Worm (Caenorhabditis elegans) whole organism, L1 larva: Measurements from ENCODE around the gene F26F12.2.

Experiments
- C04F5.9 ChIP-seq: sonication (generic microtip); optimal IDR thresholded peaks from 2 replicates; lab custom pipeline; 2016; ENCODE audit warnings: missing genetic modification characterization, missing compliant biosample characterization
- C16A3.4 ChIP-seq: fragments of 150-350 bp; optimal IDR thresholded peaks from 2 replicates; lab custom pipeline; 2014; ENCODE audit warnings: missing biosample characterization, missing genetic modification characterization
- blmp-1 ChIP-seq: fragments of 150-350 bp; optimal IDR thresholded peaks from 2 replicates; lab custom pipeline; 2014; ENCODE audit warnings: missing biosample characterization, missing genetic modification characterization
- ceh-63 ChIP-seq: fragments of 200-800 bp; sonication (Bioruptor generic); optimal IDR thresholded peaks from 2 replicates; lab custom pipeline; 2018; ENCODE audit warnings: mild to moderate bottlenecking, missing genetic modification characterization, missing compliant biosample characterization
- ceh-82 ChIP-seq, 3 experiments: fragments of 150-350 bp in 1 of 3; sonication (generic microtip) in 2 of 3; optimal IDR thresholded peaks; 2 replicates each; lab custom pipeline; 2014 to 2017; ENCODE audit warnings: missing biosample characterization in 3 of 3, missing genetic modification characterization in 3 of 3
- ces-1 ChIP-seq: fragments of 150-350 bp; optimal IDR thresholded peaks from 2 replicates; lab custom pipeline; 2014; ENCODE audit warnings: missing biosample characterization, missing genetic modification reagents, missing genetic modification characterization
- dsc-1 ChIP-seq: sonication (generic microtip); optimal IDR thresholded peaks from 2 replicates; lab custom pipeline; 2016; ENCODE audit warnings: mild to moderate bottlenecking, missing genetic modification characterization, missing compliant biosample characterization
- efl-1 ChIP-seq, 4 experiments: fragments of 150-350 bp; optimal IDR thresholded peaks in 3 of 4; peaks in 1 of 4; 1 replicate in 1 of 4; 2 replicates in 3 of 4; lab custom pipeline; 2014; ENCODE audit warnings: missing biosample characterization in 2 of 4, missing genetic modification characterization in 2 of 4, missing genetic modification reagents in 2 of 4
- efl-3 ChIP-seq: fragments of 200-800 bp; sonication (Bioruptor generic); optimal IDR thresholded peaks from 2 replicates; lab custom pipeline; 2018; ENCODE audit warnings: mild to moderate bottlenecking, missing genetic modification characterization, missing compliant biosample characterization
- elt-2 ChIP-seq: sonication (generic microtip); optimal IDR thresholded peaks from 2 replicates; lab custom pipeline; 2016; ENCODE audit warnings: missing genetic modification characterization, mild to moderate bottlenecking, inconsistent platforms, missing compliant biosample characterization, missing genetic modification reagents
- fkh-4 ChIP-seq: sonication (generic microtip); optimal IDR thresholded peaks from 2 replicates; lab custom pipeline; 2016; ENCODE audit warnings: missing compliant biosample characterization, missing genetic modification characterization, borderline replicate concordance
- fkh-8 ChIP-seq: sonication (generic microtip); optimal IDR thresholded peaks from 2 replicates; lab custom pipeline; 2016; ENCODE audit warnings: mild to moderate bottlenecking, missing genetic modification characterization, missing compliant biosample characterization
- hpl-2 ChIP-seq: fragments of 150-350 bp; optimal IDR thresholded peaks from 2 replicates; lab custom pipeline; 2014; ENCODE audit warnings: missing biosample characterization, missing genetic modification reagents, missing genetic modification characterization
- irx-1 ChIP-seq: sonication (generic microtip); optimal IDR thresholded peaks from 2 replicates; lab custom pipeline; 2016; ENCODE audit warnings: missing genetic modification characterization, missing compliant biosample characterization
- isw-1 ChIP-seq: fragments of 200-800 bp; sonication (Bioruptor generic); IDR thresholded peaks from 2 replicates; pipeline ENCODE4 v1.3.6; 2022; ENCODE audit warnings: missing genetic modification characterization, missing compliant biosample characterization
- jun-1 ChIP-seq: fragments of 150-350 bp; optimal IDR thresholded peaks from 2 replicates; lab custom pipeline; 2014; ENCODE audit warnings: missing biosample characterization, missing genetic modification reagents, missing genetic modification characterization
- lin-14 ChIP-seq: fragments of 200-800 bp; sonication (Bioruptor generic); optimal IDR thresholded peaks from 2 replicates; lab custom pipeline; 2018; ENCODE audit warnings: mild to moderate bottlenecking, missing genetic modification characterization, moderate library complexity, missing compliant biosample characterization
- lir-3 ChIP-seq: sonication (generic microtip); optimal IDR thresholded peaks from 2 replicates; lab custom pipeline; 2016; ENCODE audit warnings: mild to moderate bottlenecking, missing genetic modification characterization, moderate library complexity, missing compliant biosample characterization; ENCODE audit not compliant: poor library complexity
- lsy-2 ChIP-seq, 2 experiments: fragments of 150-350 bp; optimal IDR thresholded peaks; 2 replicates each; lab custom pipeline; 2014; ENCODE audit warnings: missing biosample characterization in 2 of 2, missing genetic modification characterization in 2 of 2
- mab-9 ChIP-seq: fragments of 200-800 bp; sonication (Bioruptor generic); IDR thresholded peaks from 2 replicates; pipeline ENCODE4 v1.3.6; 2022; ENCODE audit warnings: missing genetic modification reagents, missing genetic modification characterization, missing compliant biosample characterization
- mdl-1 ChIP-seq, 2 experiments: fragments of 150-350 bp; optimal IDR thresholded peaks; 2 replicates each; lab custom pipeline; 2014 to 2017; ENCODE audit warnings: missing biosample characterization in 2 of 2, missing genetic modification characterization in 2 of 2, inconsistent platforms in 1 of 2
- nhr-12 ChIP-seq: sonication (generic microtip); optimal IDR thresholded peaks from 2 replicates; lab custom pipeline; 2017; ENCODE audit warnings: missing biosample characterization, missing genetic modification characterization
- nhr-19 ChIP-seq: fragments of 200-800 bp; sonication (Bioruptor generic); conservative IDR thresholded peaks from 2 replicates; pipeline ENCODE4 v1.3.6; 2022; ENCODE audit warnings: missing genetic modification characterization, missing compliant biosample characterization
- nhr-20 ChIP-seq: sonication (generic microtip); optimal IDR thresholded peaks from 2 replicates; lab custom pipeline; 2016; ENCODE audit warnings: mild to moderate bottlenecking, missing genetic modification characterization, missing compliant biosample characterization
- nhr-28 ChIP-seq: fragments of 150-350 bp; optimal IDR thresholded peaks from 2 replicates; lab custom pipeline; 2014; ENCODE audit warnings: missing biosample characterization, missing genetic modification characterization
- nhr-47 ChIP-seq: sonication (generic microtip); optimal IDR thresholded peaks from 2 replicates; lab custom pipeline; 2016; ENCODE audit warnings: mild to moderate bottlenecking, missing genetic modification characterization, moderate library complexity, missing compliant biosample characterization
- nhr-71 ChIP-seq: sonication (generic microtip); optimal IDR thresholded peaks from 2 replicates; lab custom pipeline; 2016; ENCODE audit warnings: mild to moderate bottlenecking, missing genetic modification characterization, moderate library complexity, missing compliant biosample characterization
- nhr-77 ChIP-seq: fragments of 150-350 bp; optimal IDR thresholded peaks from 2 replicates; lab custom pipeline; 2014; ENCODE audit warnings: missing biosample characterization, missing genetic modification characterization
- nhr-85 ChIP-seq: sonication (generic microtip); peaks from one replicate; lab custom pipeline; 2016; ENCODE audit warnings: missing genetic modification characterization, inconsistent platforms, missing compliant biosample characterization
- pqm-1 ChIP-seq: sonication (generic microtip); optimal IDR thresholded peaks from 3 replicates; lab custom pipeline; 2017; ENCODE audit warnings: missing biosample characterization, missing genetic modification characterization
- rnt-1 ChIP-seq: sonication (generic microtip); optimal IDR thresholded peaks from 2 replicates; lab custom pipeline; 2016; ENCODE audit warnings: mild to moderate bottlenecking, missing genetic modification characterization, moderate library complexity, missing compliant biosample characterization
- snu-23 ChIP-seq: sonication (generic microtip); optimal IDR thresholded peaks from 2 replicates; lab custom pipeline; 2016; ENCODE audit warnings: missing genetic modification characterization, missing compliant biosample characterization
- sup-37 ChIP-seq: fragments of 200-800 bp; sonication (Bioruptor generic); optimal IDR thresholded peaks from 2 replicates; lab custom pipeline; 2018; ENCODE audit warnings: mild to moderate bottlenecking, missing genetic modification characterization, missing compliant biosample characterization
- swsn-7 ChIP-seq: sonication (generic microtip); optimal IDR thresholded peaks from 2 replicates; lab custom pipeline; 2016; ENCODE audit warnings: missing genetic modification characterization, missing compliant biosample characterization
- tbx-2 ChIP-seq: sonication (generic microtip); optimal IDR thresholded peaks from 2 replicates; lab custom pipeline; 2016; ENCODE audit warnings: missing genetic modification characterization, missing compliant biosample characterization
- unc-130 ChIP-seq: fragments of 150-350 bp; optimal IDR thresholded peaks from 2 replicates; lab custom pipeline; 2017; ENCODE audit warnings: missing biosample characterization, missing genetic modification characterization, inconsistent platforms
- unc-30 ChIP-seq: sonication (generic microtip); optimal IDR thresholded peaks from 2 replicates; lab custom pipeline; 2017; ENCODE audit warnings: missing biosample characterization, missing genetic modification characterization
- unc-62 ChIP-seq: fragments of 150-350 bp; optimal IDR thresholded peaks from 2 replicates; lab custom pipeline; 2014; ENCODE audit warnings: missing biosample characterization, missing genetic modification reagents, missing genetic modification characterization
- unc-98 ChIP-seq: fragments of 200-800 bp; sonication (Bioruptor generic); IDR thresholded peaks from 2 replicates; pipeline ENCODE4 v1.3.6; 2022; ENCODE audit warnings: missing genetic modification characterization, missing compliant biosample characterization
- ztf-11 ChIP-seq, 2 experiments: sonication (generic microtip); optimal IDR thresholded peaks; 2 replicates each; lab custom pipeline; 2016 to 2017; ENCODE audit warnings: missing genetic modification characterization in 2 of 2, missing biosample characterization in 1 of 2, missing compliant biosample characterization in 1 of 2

The F26F12.2 gene

DNA sequence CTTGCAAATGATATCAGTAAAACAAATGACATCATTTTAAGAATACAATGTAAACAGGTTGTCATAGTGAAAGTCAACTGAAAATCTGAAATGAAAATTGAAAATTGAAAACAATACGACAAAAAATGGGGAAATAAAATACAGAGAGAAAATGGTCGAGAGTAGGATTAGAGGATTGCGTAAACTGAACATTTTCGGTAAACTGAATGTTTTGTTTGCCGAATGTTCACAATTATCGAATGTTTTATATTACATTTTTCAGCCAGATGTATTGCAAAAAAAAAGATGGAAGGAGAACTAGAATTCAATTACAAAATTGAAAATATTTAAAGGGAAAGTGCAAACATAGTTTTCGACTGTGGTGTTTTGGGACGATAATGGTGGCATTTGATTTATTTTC, 26.7 kb upstream of the F26F12.2 start, which contains the start of gene F26F12.5:
F26F12.5 (minus strand) TSS at position 101 of the 400 bp plus-strand sequence.
- TF ChIP-seq tbx-2 (tag; lab: Kevin White, UChicago) (no peak), lir-3 (tag; lab: Kevin White, UChicago) (no peak), rnt-1 (tag; lab: Kevin White, UChicago) (no peak)

DNA sequence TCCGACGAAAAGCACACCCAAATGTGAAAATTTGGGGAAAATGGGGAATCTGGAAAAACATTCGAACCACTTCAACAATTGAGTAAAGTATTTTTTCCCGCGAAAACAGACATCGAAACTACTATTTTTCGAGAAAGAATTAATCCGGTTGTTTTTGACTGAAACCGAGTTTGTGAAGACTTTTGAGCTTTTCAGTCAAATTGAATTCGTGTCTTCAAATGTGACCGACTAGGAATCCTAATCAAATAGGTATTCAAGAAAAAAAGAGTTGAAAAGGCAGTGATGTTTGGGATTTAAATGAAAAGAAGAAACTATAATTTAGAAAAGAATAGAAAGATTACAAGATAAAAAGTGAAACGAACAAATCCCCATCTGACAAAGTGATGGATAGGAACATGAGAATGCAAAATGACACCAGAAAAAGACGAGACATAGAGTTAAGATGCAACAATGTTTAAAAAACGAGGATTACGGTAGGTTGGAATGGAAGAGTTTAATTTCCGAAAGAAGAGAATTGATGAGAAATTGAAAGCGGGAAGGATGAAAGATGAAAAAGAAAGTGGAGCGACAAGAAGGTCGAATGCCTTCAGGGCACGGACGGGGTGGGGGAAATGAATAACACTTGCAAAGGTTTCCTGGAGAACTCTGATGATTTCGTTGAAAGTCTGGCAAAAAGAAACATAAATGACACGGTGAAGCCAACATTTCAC, 24.2 kb upstream of the F26F12.2 start, which contains the start of gene F26F12.8:
F26F12.8 (minus strand) TSS at position 51 of the 710 bp plus-strand sequence.
- TF ChIP-seq hpl-2 (GFP tag; lab: Kevin White, UChicago) = no peak
- TF ChIP-seq lin-14 (GFP tag; lab: Kevin White, UChicago) = peak; percentile 4
- TF ChIP-seq nhr-85 (tag; lab: Kevin White, UChicago) = peak; percentile 3
- TF ChIP-seq blmp-1 (tag; lab: Kevin White, UChicago) = peak; percentile 59
- TF ChIP-seq unc-130 (tag; lab: Kevin White, UChicago) = no peak

DNA sequence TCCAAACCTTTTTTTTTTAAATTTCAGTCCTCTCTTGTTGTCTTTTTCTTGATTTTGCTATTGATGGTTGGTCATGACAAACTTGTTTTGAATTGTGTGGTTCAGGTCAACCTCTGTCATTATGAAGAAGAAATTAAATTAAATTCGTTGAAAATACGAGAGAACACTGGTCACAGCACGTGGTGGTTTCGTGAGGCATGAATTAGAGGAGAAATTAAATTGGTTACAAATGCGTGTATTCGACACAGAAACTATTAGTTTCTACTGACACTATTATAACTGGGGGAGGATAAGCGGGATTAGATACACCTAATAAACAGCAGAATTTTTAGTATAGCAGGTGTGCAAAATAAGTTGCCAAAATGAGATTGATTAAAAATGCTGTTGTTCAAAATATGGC, 13.7 kb upstream of the F26F12.2 start:
- TF ChIP-seq jun-1 (tag; lab: Kevin White, UChicago) (no peak), nhr-28 (tag; lab: Kevin White, UChicago) (no peak), dsc-1 (tag; lab: Kevin White, UChicago) (peak; percentile 78), C04F5.9 (tag; lab: Kevin White, UChicago) (no peak), isw-1 (GFP tag; lab: Robert Waterston, UW) (no peak), ztf-11 (tag; optimal IDR thresholded peaks at IDR 0.05; lab: Kevin White, UChicago) (no peak), ces-1 (GFP tag; lab: Kevin White, UChicago) (no peak), fkh-4 (tag; lab: Kevin White, UChicago) (no peak)

DNA sequence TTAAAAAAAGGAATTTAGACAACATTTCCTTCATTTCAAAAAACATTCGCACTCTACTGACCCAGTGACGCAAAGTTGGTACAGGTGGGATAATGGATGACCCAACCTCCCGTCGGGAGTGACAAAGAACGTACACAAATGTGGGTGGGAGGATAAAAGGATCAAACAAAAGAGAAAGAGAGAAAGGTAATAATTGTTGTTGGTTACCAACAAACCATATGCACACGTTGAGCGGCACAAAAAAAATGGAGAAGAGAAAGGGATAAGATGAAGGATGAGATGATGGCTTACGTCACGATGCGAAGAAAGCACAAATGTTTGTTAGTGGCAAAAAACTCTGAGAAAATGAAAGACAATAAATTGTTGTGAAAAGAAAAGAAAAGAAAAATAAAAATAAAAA, 13.2 kb upstream of the F26F12.2 start:
- TF ChIP-seq snu-23 (GFP tag; lab: Kevin White, UChicago) (peak; percentile 38), unc-62 (GFP tag; lab: Kevin White, UChicago) (no peak), nhr-85 (tag; lab: Kevin White, UChicago) (peak; percentile 61), ceh-82 (tag; optimal IDR thresholded peaks at IDR 0.05; lab: Kevin White, UChicago) (no peak), nhr-20 (tag; lab: Kevin White, UChicago) (peak; percentile 36), tbx-2 (tag; lab: Kevin White, UChicago) (peak; percentile 24), lin-14 (GFP tag; lab: Kevin White, UChicago) (peak; percentile 68), rnt-1 (tag; lab: Kevin White, UChicago) (peak; percentile 41), nhr-77 (tag; lab: Kevin White, UChicago) (peak; percentile 26), efl-1 (optimal IDR thresholded peaks at IDR 0.05; lab: Kevin White, UChicago) (peak in 1 of 2 experiments; percentile 2), efl-1 (GFP tag; optimal IDR thresholded peaks at IDR 0.05 in 1 of 2; lab: Kevin White, UChicago) (no peak), unc-130 (tag; lab: Kevin White, UChicago) (peak; percentile 35), sup-37 (no peak), nhr-71 (peak; percentile 56), fkh-8 (tag; lab: Kevin White, UChicago) (no peak), blmp-1 (tag; lab: Kevin White, UChicago) (peak; percentile 48), C16A3.4 (tag; lab: Kevin White, UChicago) (peak; percentile 17), nhr-19 (GFP tag; lab: Robert Waterston, UW) (peak; percentile 34; the same call in 1 of the 2 replicates), lsy-2 (tag; optimal IDR thresholded peaks at IDR 0.05; lab: Kevin White, UChicago) (peak in 1 of 2 experiments; percentile 42)
- TF ChIP-seq, all 84 proteins: peak for 14

DNA sequence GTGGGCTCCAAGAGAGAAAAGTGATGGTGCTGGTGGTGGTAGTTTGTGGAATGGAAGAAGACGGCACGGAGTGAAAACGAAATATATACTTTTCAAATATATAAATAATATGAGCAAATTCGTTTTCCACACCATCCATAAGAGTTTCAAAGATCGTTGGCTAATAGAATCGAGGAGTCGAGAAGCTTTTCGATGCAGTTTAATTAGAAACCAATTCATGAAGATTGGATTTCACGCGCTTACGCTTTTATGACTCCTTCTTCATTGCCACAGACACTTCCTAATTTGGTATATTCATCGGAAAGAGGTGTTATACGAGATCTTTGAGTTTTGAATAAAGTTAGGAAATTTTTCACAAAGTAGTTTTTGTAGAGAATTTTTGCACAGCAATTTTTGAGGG, 12.3 kb upstream of the F26F12.2 start:
- TF ChIP-seq rnt-1 (tag; lab: Kevin White, UChicago) = no peak
- TF ChIP-seq lin-14 (GFP tag; lab: Kevin White, UChicago) = peak; percentile 27
- no peak for TF ChIP-seq jun-1 (tag; lab: Kevin White, UChicago)
- peak; percentile 67 for TF ChIP-seq dsc-1 (tag; lab: Kevin White, UChicago)
- no peak for TF ChIP-seq ceh-63 (GFP tag; lab: Kevin White, UChicago)
- TF ChIP-seq nhr-47 (tag; lab: Kevin White, UChicago) = peak; percentile 6
- TF ChIP-seq elt-2 (tag; lab: Kevin White, UChicago) = no peak
- no peak for TF ChIP-seq nhr-71
- TF ChIP-seq ztf-11 (tag; optimal IDR thresholded peaks at IDR 0.05; lab: Kevin White, UChicago) = no peak
- no peak for TF ChIP-seq efl-3 (GFP tag; lab: Kevin White, UChicago)
- TF ChIP-seq mdl-1 (tag; optimal IDR thresholded peaks at IDR 0.05; lab: Kevin White, UChicago) = no peak
- no peak for TF ChIP-seq swsn-7
- no peak for TF ChIP-seq unc-30 (tag; lab: Kevin White, UChicago)
- no peak for TF ChIP-seq irx-1 (tag; lab: Kevin White, UChicago)
- no peak for TF ChIP-seq mab-9
- TF ChIP-seq pqm-1 = no peak
- TF ChIP-seq efl-1 (optimal IDR thresholded peaks at IDR 0.05; lab: Kevin White, UChicago) = no peak
- TF ChIP-seq efl-1 (GFP tag; optimal IDR thresholded peaks at IDR 0.05 in 1 of 2; lab: Kevin White, UChicago) = no peak
- TF ChIP-seq nhr-12 (tag; lab: Kevin White, UChicago) = no peak
- TF ChIP-seq unc-98 = no peak
